Worm (Caenorhabditis elegans) whole organism, L4 larva: ENCODE results near the gene pap-2.

Source experiments
- fkh-10 ChIP-seq: fragments of 150-350 bp; optimal IDR thresholded peaks from 2 replicates; lab custom pipeline; 2014; ENCODE audit warnings: missing biosample characterization, missing genetic modification reagents, missing genetic modification characterization
- lim-7 ChIP-seq: fragments of 200-800 bp; sonication (Bioruptor generic); IDR thresholded peaks from 2 replicates; pipeline ENCODE4 v1.3.6; 2022; ENCODE audit warnings: missing genetic modification characterization, missing compliant biosample characterization
- lir-3 ChIP-seq: sonication (generic microtip); optimal IDR thresholded peaks from 2 replicates; lab custom pipeline; 2016; ENCODE audit warnings: mild to moderate bottlenecking, missing genetic modification characterization, missing compliant biosample characterization
- nhr-11 ChIP-seq: fragments of 150-350 bp; optimal IDR thresholded peaks from 2 replicates; lab custom pipeline; 2014; ENCODE audit warnings: missing biosample characterization, missing genetic modification characterization

DNA sequence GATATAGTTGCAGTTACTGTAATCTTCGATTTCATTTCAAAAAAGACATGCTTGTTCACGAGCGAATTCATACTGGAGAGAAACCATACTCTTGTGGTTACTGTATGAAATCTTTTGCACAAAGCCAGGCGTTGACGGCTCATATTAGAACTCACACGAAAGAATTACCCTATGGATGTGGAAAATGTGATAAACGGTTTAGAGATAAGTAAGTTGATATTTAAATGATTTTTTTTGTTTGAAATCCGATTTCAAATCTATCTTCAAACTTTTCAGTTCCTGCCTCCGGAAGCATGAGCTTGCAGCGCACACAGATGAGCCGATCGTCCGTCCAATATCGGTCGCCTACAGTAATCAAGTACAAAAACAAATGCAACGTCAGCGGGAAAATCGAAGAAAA lies 50.3 kb downstream of the pap-2 start:
- TF ChIP-seq fkh-10 (GFP tag; lab: Kevin White, UChicago) = no peak
- no peak for TF ChIP-seq nhr-11
- TF ChIP-seq lim-7 (GFP tag; lab: Robert Waterston, UW) = no peak
- TF ChIP-seq lir-3 (tag; lab: Kevin White, UChicago) = no peak
